Worm (Caenorhabditis elegans) whole organism, L1 larva: ENCODE data around the gene Y102A11A.9.
A peak's percentile ranks its signal among the peaks of the same experiment; 100 is the strongest.

ENCODE experiments used
- C04F5.9 ChIP-seq: sonication (generic microtip); optimal IDR thresholded peaks from 2 replicates; lab custom pipeline; 2016; ENCODE audit warnings: missing genetic modification characterization, missing compliant biosample characterization
- C16A3.4 ChIP-seq: fragments of 150-350 bp; optimal IDR thresholded peaks from 2 replicates; lab custom pipeline; 2014; ENCODE audit warnings: missing biosample characterization, missing genetic modification characterization
- C34B4.2 ChIP-seq: sonication (generic microtip); optimal IDR thresholded peaks from 2 replicates; lab custom pipeline; 2017; ENCODE audit warnings: mild to moderate bottlenecking, missing genetic modification characterization, missing compliant biosample characterization
- Y116A8C.19 ChIP-seq: sonication (generic microtip); optimal IDR thresholded peaks from 2 replicates; lab custom pipeline; 2016; ENCODE audit warnings: missing compliant biosample characterization, missing genetic modification characterization, borderline replicate concordance
- aha-1 ChIP-seq: fragments of 150-350 bp; optimal IDR thresholded peaks from 2 replicates; lab custom pipeline; 2014; ENCODE audit warnings: missing biosample characterization, missing genetic modification characterization
- alr-1 ChIP-seq: fragments of 200-800 bp; sonication (Bioruptor generic); optimal IDR thresholded peaks from 2 replicates; lab custom pipeline; 2018; ENCODE audit warnings: borderline replicate concordance, mild to moderate bottlenecking, missing genetic modification characterization, missing compliant biosample characterization
- aly-2 ChIP-seq: fragments of 150-350 bp; optimal IDR thresholded peaks from 2 replicates; lab custom pipeline; 2014; ENCODE audit warnings: missing biosample characterization, missing genetic modification characterization
- ama-1 ChIP-seq: fragments of 150-350 bp; optimal IDR thresholded peaks from 2 replicates; lab custom pipeline; 2014
- blmp-1 ChIP-seq: fragments of 150-350 bp; optimal IDR thresholded peaks from 2 replicates; lab custom pipeline; 2014; ENCODE audit warnings: missing biosample characterization, missing genetic modification characterization
- ceh-8 ChIP-seq: fragments of 200-800 bp; sonication (Bioruptor generic); optimal IDR thresholded peaks from 2 replicates; lab custom pipeline; 2018; ENCODE audit warnings: mild to moderate bottlenecking, missing genetic modification characterization, moderate library complexity, missing compliant biosample characterization
- ceh-82 ChIP-seq, 3 experiments: fragments of 150-350 bp in 1 of 3; sonication (generic microtip) in 2 of 3; optimal IDR thresholded peaks; 2 replicates each; lab custom pipeline; 2014 to 2017; ENCODE audit warnings: missing biosample characterization in 3 of 3, missing genetic modification characterization in 3 of 3
- ces-1 ChIP-seq: fragments of 150-350 bp; optimal IDR thresholded peaks from 2 replicates; lab custom pipeline; 2014; ENCODE audit warnings: missing biosample characterization, missing genetic modification reagents, missing genetic modification characterization
- dpl-1 ChIP-seq, 3 experiments: fragments of 150-350 bp in 2 of 3; sonication (generic microtip) in 1 of 3; optimal IDR thresholded peaks; 2 replicates each; lab custom pipeline; 2014 to 2017; ENCODE audit warnings: missing biosample characterization in 3 of 3, missing genetic modification characterization in 3 of 3, missing genetic modification reagents in 3 of 3
- efl-1 ChIP-seq, 4 experiments: fragments of 150-350 bp; optimal IDR thresholded peaks in 3 of 4; peaks in 1 of 4; 1 replicate in 1 of 4; 2 replicates in 3 of 4; lab custom pipeline; 2014; ENCODE audit warnings: missing biosample characterization in 2 of 4, missing genetic modification characterization in 2 of 4, missing genetic modification reagents in 2 of 4
- egl-13 ChIP-seq: sonication (generic microtip); optimal IDR thresholded peaks from 2 replicates; lab custom pipeline; 2016; ENCODE audit warnings: missing genotype, missing genetic modification reagents, missing genetic modification characterization, missing compliant biosample characterization
- elt-2 ChIP-seq: sonication (generic microtip); optimal IDR thresholded peaks from 2 replicates; lab custom pipeline; 2016; ENCODE audit warnings: missing genetic modification characterization, mild to moderate bottlenecking, inconsistent platforms, missing compliant biosample characterization, missing genetic modification reagents
- elt-3 ChIP-seq, 6 experiments: fragments of 150-350 bp in 1 of 6; sonication (generic microtip); optimal IDR thresholded peaks; 2 replicates each; lab custom pipeline; 2017 to 2018; ENCODE audit warnings: missing biosample characterization in 6 of 6, missing genetic modification characterization in 6 of 6, inconsistent platforms in 1 of 6
- ets-5 ChIP-seq: fragments of 200-800 bp; sonication (Bioruptor generic); IDR thresholded peaks from 2 replicates; pipeline ENCODE4 v1.3.6; 2022; ENCODE audit warnings: missing genetic modification characterization, missing compliant biosample characterization
- fkh-10 ChIP-seq: sonication (generic microtip); optimal IDR thresholded peaks from 2 replicates; lab custom pipeline; 2017; ENCODE audit warnings: missing biosample characterization, missing genetic modification reagents, missing genetic modification characterization
- fkh-8 ChIP-seq: sonication (generic microtip); optimal IDR thresholded peaks from 2 replicates; lab custom pipeline; 2016; ENCODE audit warnings: mild to moderate bottlenecking, missing genetic modification characterization, missing compliant biosample characterization
- fos-1 ChIP-seq: fragments of 150-350 bp; optimal IDR thresholded peaks from 2 replicates; lab custom pipeline; 2014; ENCODE audit warnings: missing biosample characterization, missing genetic modification characterization
- grh-1 ChIP-seq: fragments of 200-800 bp; sonication (Bioruptor generic); IDR thresholded peaks from 2 replicates; pipeline ENCODE4 v1.3.6; 2022; ENCODE audit warnings: missing genetic modification reagents, missing genetic modification characterization, missing compliant biosample characterization
- hlh-4 ChIP-seq: sonication (generic microtip); optimal IDR thresholded peaks from 2 replicates; lab custom pipeline; 2016; ENCODE audit warnings: mild to moderate bottlenecking, missing genetic modification characterization, missing compliant biosample characterization
- hpl-2 ChIP-seq: fragments of 150-350 bp; optimal IDR thresholded peaks from 2 replicates; lab custom pipeline; 2014; ENCODE audit warnings: missing biosample characterization, missing genetic modification reagents, missing genetic modification characterization
- lin-13 ChIP-seq: fragments of 150-350 bp; optimal IDR thresholded peaks from 2 replicates; lab custom pipeline; 2014; ENCODE audit warnings: missing biosample characterization, missing genetic modification reagents, missing genetic modification characterization
- lin-14 ChIP-seq: fragments of 200-800 bp; sonication (Bioruptor generic); optimal IDR thresholded peaks from 2 replicates; lab custom pipeline; 2018; ENCODE audit warnings: mild to moderate bottlenecking, missing genetic modification characterization, moderate library complexity, missing compliant biosample characterization
- lin-35 ChIP-seq, 2 experiments: fragments of 150-350 bp; optimal IDR thresholded peaks; 2 replicates each; lab custom pipeline; 2014; ENCODE audit warnings: missing biosample characterization in 2 of 2, missing genetic modification characterization in 2 of 2, missing genetic modification reagents in 2 of 2
- lin-39 ChIP-seq: fragments of 150-350 bp; optimal IDR thresholded peaks from 2 replicates; lab custom pipeline; 2014; ENCODE audit warnings: missing biosample characterization, missing genetic modification reagents, missing genetic modification characterization
- mdl-1 ChIP-seq, 2 experiments: fragments of 150-350 bp; optimal IDR thresholded peaks; 2 replicates each; lab custom pipeline; 2014 to 2017; ENCODE audit warnings: missing biosample characterization in 2 of 2, missing genetic modification characterization in 2 of 2, inconsistent platforms in 1 of 2
- mep-1 ChIP-seq: fragments of 150-350 bp; optimal IDR thresholded peaks from 2 replicates; lab custom pipeline; 2014; ENCODE audit warnings: missing biosample characterization, missing genetic modification characterization
- nhr-11 ChIP-seq: fragments of 150-350 bp; optimal IDR thresholded peaks from 2 replicates; lab custom pipeline; 2014; ENCODE audit warnings: missing biosample characterization, missing genetic modification characterization
- nhr-20 ChIP-seq: sonication (generic microtip); optimal IDR thresholded peaks from 2 replicates; lab custom pipeline; 2016; ENCODE audit warnings: mild to moderate bottlenecking, missing genetic modification characterization, missing compliant biosample characterization
- nhr-47 ChIP-seq: sonication (generic microtip); optimal IDR thresholded peaks from 2 replicates; lab custom pipeline; 2016; ENCODE audit warnings: mild to moderate bottlenecking, missing genetic modification characterization, moderate library complexity, missing compliant biosample characterization
- nhr-71 ChIP-seq: sonication (generic microtip); optimal IDR thresholded peaks from 2 replicates; lab custom pipeline; 2016; ENCODE audit warnings: mild to moderate bottlenecking, missing genetic modification characterization, moderate library complexity, missing compliant biosample characterization
- nhr-76 ChIP-seq: sonication (generic microtip); optimal IDR thresholded peaks from 2 replicates; lab custom pipeline; 2017; ENCODE audit warnings: missing biosample characterization, missing genetic modification characterization
- nhr-77 ChIP-seq: fragments of 150-350 bp; optimal IDR thresholded peaks from 2 replicates; lab custom pipeline; 2014; ENCODE audit warnings: missing biosample characterization, missing genetic modification characterization
- pax-3 ChIP-seq: fragments of 200-800 bp; sonication (Bioruptor generic); optimal IDR thresholded peaks from 2 replicates; lab custom pipeline; 2018; ENCODE audit warnings: mild to moderate bottlenecking, missing genetic modification characterization, moderate library complexity, missing compliant biosample characterization
- rnt-1 ChIP-seq: sonication (generic microtip); optimal IDR thresholded peaks from 2 replicates; lab custom pipeline; 2016; ENCODE audit warnings: mild to moderate bottlenecking, missing genetic modification characterization, moderate library complexity, missing compliant biosample characterization
- skn-1 ChIP-seq: fragments of 150-350 bp; optimal IDR thresholded peaks from 2 replicates; lab custom pipeline; 2014; ENCODE audit warnings: missing biosample characterization, missing genetic modification characterization
- snu-23 ChIP-seq: sonication (generic microtip); optimal IDR thresholded peaks from 2 replicates; lab custom pipeline; 2016; ENCODE audit warnings: missing genetic modification characterization, missing compliant biosample characterization
- sox-4 ChIP-seq: sonication (generic microtip); optimal IDR thresholded peaks from 2 replicates; lab custom pipeline; 2016; ENCODE audit warnings: missing genetic modification characterization, missing compliant biosample characterization
- sup-37 ChIP-seq: fragments of 200-800 bp; sonication (Bioruptor generic); optimal IDR thresholded peaks from 2 replicates; lab custom pipeline; 2018; ENCODE audit warnings: mild to moderate bottlenecking, missing genetic modification characterization, missing compliant biosample characterization
- tlp-1 ChIP-seq: fragments of 150-350 bp; optimal IDR thresholded peaks from 2 replicates; lab custom pipeline; 2014; ENCODE audit warnings: missing biosample characterization, missing genetic modification characterization
- unc-130 ChIP-seq: fragments of 150-350 bp; optimal IDR thresholded peaks from 2 replicates; lab custom pipeline; 2017; ENCODE audit warnings: missing biosample characterization, missing genetic modification characterization, inconsistent platforms
- unc-86 ChIP-seq: sonication (generic microtip); optimal IDR thresholded peaks from 2 replicates; lab custom pipeline; 2016; ENCODE audit warnings: missing genetic modification characterization, missing compliant biosample characterization
- ztf-4 ChIP-seq: fragments of 150-350 bp; optimal IDR thresholded peaks from 2 replicates; lab custom pipeline; 2014; ENCODE audit warnings: missing biosample characterization, missing genetic modification characterization

The Y102A11A.9 gene

DNA sequence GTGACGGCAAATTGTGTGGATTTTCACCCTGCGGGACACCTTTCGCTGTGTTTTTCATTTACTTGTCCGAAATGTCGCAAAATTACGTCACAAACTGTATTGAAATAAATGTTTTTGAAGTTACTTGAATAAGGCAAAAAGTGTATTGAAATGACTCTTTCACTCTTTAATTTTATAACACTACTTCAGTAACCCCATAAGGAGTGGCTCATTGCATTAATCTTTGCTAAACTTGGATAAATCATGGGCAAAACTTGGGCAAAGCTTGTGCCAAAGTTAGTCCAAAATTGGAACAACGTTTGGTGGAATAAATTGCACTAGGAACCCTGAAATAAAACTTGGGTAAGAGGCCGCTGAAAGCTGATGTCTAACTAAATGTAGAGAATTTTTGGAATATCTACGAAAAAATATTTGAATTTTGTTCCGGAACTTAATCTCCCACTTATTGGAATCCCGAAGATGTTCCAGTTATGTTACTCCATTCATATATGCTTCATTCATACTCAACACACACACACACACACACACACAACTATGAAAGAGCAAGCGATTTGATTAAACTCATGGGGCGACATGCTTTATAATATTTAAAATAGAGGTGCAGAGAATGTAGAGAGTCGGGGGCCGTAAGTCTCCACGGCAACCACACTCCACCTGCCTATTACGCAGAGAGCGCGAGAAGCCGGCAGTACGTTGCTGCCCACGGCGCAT lies at the start of gene Y102A11A.9:
Gene Y102A11A.9 (plus strand): TSS at position 661 of the 711 bp plus-strand sequence.
- TF ChIP-seq fkh-8 (tag; lab: Kevin White, UChicago) (peak; percentile 63), efl-1 (optimal IDR thresholded peaks at IDR 0.05; lab: Kevin White, UChicago) (no peak), efl-1 (GFP tag; optimal IDR thresholded peaks at IDR 0.05 in 1 of 2; lab: Kevin White, UChicago) (peak in 1 of 2 experiments; percentile 90), C16A3.4 (no peak), nhr-71 (tag; lab: Kevin White, UChicago) (no peak), skn-1 (tag; lab: Kevin White, UChicago) (peak; percentile 25)

ce11 chrX:1964411-1964810 lies 48.5 kb upstream of the Y102A11A.9 start:
- TF ChIP-seq Y116A8C.19, result no peak
- no peak for TF ChIP-seq ces-1
- TF ChIP-seq fkh-8 (tag; lab: Kevin White, UChicago), result no peak
- no peak for TF ChIP-seq snu-23 (GFP tag; lab: Kevin White, UChicago)
- TF ChIP-seq lin-13, result no peak
- no peak for TF ChIP-seq rnt-1 (tag; lab: Kevin White, UChicago)
- no peak for TF ChIP-seq sup-37 (GFP tag; lab: Kevin White, UChicago)
- no peak for TF ChIP-seq C34B4.2 (tag; lab: Kevin White, UChicago)
- TF ChIP-seq sox-4 (tag; lab: Kevin White, UChicago), result no peak
- no peak for TF ChIP-seq alr-1 (tag; lab: Kevin White, UChicago)
- TF ChIP-seq nhr-47 (tag; lab: Kevin White, UChicago), result no peak
- no peak for TF ChIP-seq blmp-1 (tag; lab: Kevin White, UChicago)
- no peak for TF ChIP-seq tlp-1
- no peak for TF ChIP-seq dpl-1 (GFP tag; optimal IDR thresholded peaks at IDR 0.05; lab: Kevin White, UChicago)
- no peak for TF ChIP-seq aly-2 (tag; lab: Kevin White, UChicago)
- TF ChIP-seq nhr-71 (tag; lab: Kevin White, UChicago), result no peak
- TF ChIP-seq mdl-1 (tag; optimal IDR thresholded peaks at IDR 0.05; lab: Kevin White, UChicago), result no peak

DNA sequence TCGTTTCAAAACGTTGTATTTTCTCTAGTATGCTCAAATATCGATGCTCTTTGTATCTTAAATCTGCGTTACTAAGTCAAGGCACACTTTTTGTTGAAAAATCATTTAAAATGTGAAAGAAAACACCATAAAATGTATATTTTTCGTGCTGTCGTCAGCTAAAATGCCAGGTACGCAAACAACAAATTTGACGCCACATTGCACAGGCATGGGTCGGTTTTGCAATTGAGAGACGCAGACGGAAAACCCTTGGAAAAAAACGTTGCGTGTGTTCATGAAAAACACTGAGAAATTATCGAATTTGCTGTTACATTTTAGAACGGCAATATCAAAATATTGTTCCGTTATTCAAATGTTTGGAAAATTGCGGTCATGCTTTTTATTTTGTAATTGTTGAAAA lies 48.1 kb upstream of the Y102A11A.9 start:
- TF ChIP-seq lin-14 (GFP tag; lab: Kevin White, UChicago) (peak; percentile 84), aha-1 (no peak), fkh-10 (GFP tag; lab: Kevin White, UChicago) (no peak), nhr-47 (tag; lab: Kevin White, UChicago) (peak; percentile 78), ets-5 (GFP tag; lab: Robert Waterston, UW) (no peak), alr-1 (tag; lab: Kevin White, UChicago) (no peak), mep-1 (tag; lab: Kevin White, UChicago) (peak; percentile 62), dpl-1 (GFP tag; optimal IDR thresholded peaks at IDR 0.05; lab: Kevin White, UChicago) (peak; percentile 18 to 61 (median 60)), lin-35 (GFP tag; optimal IDR thresholded peaks at IDR 0.05; lab: Kevin White, UChicago) (peak; percentile 17 to 73), C34B4.2 (tag; lab: Kevin White, UChicago) (no peak), ceh-82 (tag; optimal IDR thresholded peaks at IDR 0.05; lab: Kevin White, UChicago) (peak; percentile 38 to 78 (median 69)), grh-1 (GFP tag; lab: Robert Waterston, UW) (0 out of 2 replicates have a peak, but pooled peaks have one; percentile 12), egl-13 (tag; lab: Kevin White, UChicago) (no peak), unc-86 (tag; lab: Kevin White, UChicago) (peak; percentile 21), ces-1 (no peak), fos-1 (tag; lab: Kevin White, UChicago) (peak; percentile 40), C04F5.9 (tag; lab: Kevin White, UChicago) (no peak), ama-1 (lab: Kevin White, UChicago) (no peak), elt-3 (tag; optimal IDR thresholded peaks at IDR 0.05; lab: Kevin White, UChicago) (no peak), pax-3 (tag; lab: Kevin White, UChicago) (no peak), unc-130 (peak; percentile 30), nhr-77 (tag; lab: Kevin White, UChicago) (no peak), mdl-1 (tag; optimal IDR thresholded peaks at IDR 0.05; lab: Kevin White, UChicago) (peak in 1 of 2 experiments; percentile 64), lin-39 (tag; lab: Kevin White, UChicago) (peak; percentile 4), ceh-8 (GFP tag; lab: Kevin White, UChicago) (no peak), lin-13 (no peak), elt-2 (tag; lab: Kevin White, UChicago) (no peak), hlh-4 (tag; lab: Kevin White, UChicago) (no peak), nhr-20 (tag; lab: Kevin White, UChicago) (peak; percentile 48), nhr-11 (tag; lab: Kevin White, UChicago) (no peak), nhr-76 (tag; lab: Kevin White, UChicago) (no peak), ztf-4 (no peak), hpl-2 (GFP tag; lab: Kevin White, UChicago) (no peak)
